Worm (Caenorhabditis elegans): ENCODE data around the gene dpf-1.

The dpf-1 gene

DNA sequence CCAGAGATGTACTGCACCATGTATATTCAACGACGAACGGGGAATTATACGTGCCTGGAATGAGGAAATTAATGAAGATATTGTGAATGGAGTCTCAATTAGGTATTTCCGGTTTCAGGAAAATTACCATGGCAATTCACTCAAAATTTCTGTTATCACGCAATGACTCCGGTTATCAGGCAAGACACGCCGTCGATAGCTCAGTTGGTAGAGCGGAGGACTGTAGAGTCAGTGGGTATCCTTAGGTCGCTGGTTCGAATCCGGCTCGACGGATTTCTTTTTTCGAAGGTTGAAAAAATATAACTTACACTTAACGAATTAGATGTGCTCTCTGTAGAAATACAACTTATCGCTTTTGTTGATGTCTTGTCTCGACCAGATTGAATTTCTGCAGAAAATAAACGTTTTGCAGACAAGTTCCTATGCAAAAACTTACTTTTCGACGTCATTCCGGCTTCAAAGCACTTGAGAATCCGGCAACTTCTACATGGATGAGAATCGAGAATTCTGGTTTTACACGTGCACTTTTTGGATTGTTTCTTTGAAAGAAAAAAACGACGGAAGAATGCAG, 9.5 kb downstream of the dpf-1 start:
- TF ChIP-seq M03D4.4 (tag; optimal IDR thresholded peaks at IDR 0.05) (no peak), cnd-1 (tag; optimal IDR thresholded peaks at IDR 0.05) (no peak), ces-1 (GFP tag; optimal IDR thresholded peaks at IDR 0.05) (no peak), hlh-1 (tag; optimal IDR thresholded peaks at IDR 0.05) (no peak), nhr-2 (tag; optimal IDR thresholded peaks at IDR 0.05) (no peak), mab-5 (tag; optimal IDR thresholded peaks at IDR 0.05) (no peak), mls-2 (tag; optimal IDR thresholded peaks at IDR 0.05) (no peak), tbx-8 (GFP tag; optimal IDR thresholded peaks at IDR 0.05) (no peak), ham-2 (GFP tag; optimal IDR thresholded peaks at IDR 0.05) (no peak), sem-2 (GFP tag; optimal IDR thresholded peaks at IDR 0.05) (no peak), mep-1 (tag; optimal IDR thresholded peaks at IDR 0.05) (no peak), lin-13 (tag; optimal IDR thresholded peaks at IDR 0.05) (no peak), bed-3 (GFP tag; optimal IDR thresholded peaks at IDR 0.05) (no peak), ztf-11 (tag; optimal IDR thresholded peaks at IDR 0.05) (no peak), unc-39 (tag; optimal IDR thresholded peaks at IDR 0.05) (no peak), snpc-4 (tag; optimal IDR thresholded peaks at IDR 0.05) (no peak)

DNA sequence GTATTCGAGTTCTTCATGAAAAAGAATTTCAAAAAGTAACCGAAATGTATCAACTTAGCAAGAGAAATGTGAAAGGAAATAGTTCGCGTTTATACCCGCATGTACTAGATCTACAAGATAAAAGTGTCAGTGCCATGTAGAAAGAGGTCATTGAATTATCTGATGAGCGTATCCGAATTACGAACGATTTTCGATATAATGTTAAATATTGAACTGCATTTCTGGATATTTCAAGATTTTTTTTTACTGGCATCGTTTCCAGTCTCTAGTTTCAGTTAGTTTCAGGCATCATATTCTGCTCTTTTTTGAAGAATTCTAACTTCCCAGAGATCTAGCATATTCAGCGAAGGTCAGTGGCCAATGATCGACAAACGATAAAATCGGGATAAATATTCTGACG, 10.2 kb downstream of the dpf-1 start, which contains the start of gene nhr-150:
TSS of gene nhr-150 (minus strand) at position 92 of the 400 bp plus-strand sequence.
- TF ChIP-seq ces-1 (GFP tag; optimal IDR thresholded peaks at IDR 0.05) (no peak), elt-1 (tag; optimal IDR thresholded peaks at IDR 0.05; ENCODE audit: borderline replicate concordance, insufficient read depth) (peak; percentile 61), sptf-1 (tag; optimal IDR thresholded peaks at IDR 0.05) (no peak), nhr-76 (tag; optimal IDR thresholded peaks at IDR 0.05) (no peak), sem-2 (GFP tag; optimal IDR thresholded peaks at IDR 0.05) (no peak), pha-4 (tag; optimal IDR thresholded peaks at IDR 0.05) (no peak), flh-1 (GFP tag; optimal IDR thresholded peaks at IDR 0.05) (no peak)

DNA sequence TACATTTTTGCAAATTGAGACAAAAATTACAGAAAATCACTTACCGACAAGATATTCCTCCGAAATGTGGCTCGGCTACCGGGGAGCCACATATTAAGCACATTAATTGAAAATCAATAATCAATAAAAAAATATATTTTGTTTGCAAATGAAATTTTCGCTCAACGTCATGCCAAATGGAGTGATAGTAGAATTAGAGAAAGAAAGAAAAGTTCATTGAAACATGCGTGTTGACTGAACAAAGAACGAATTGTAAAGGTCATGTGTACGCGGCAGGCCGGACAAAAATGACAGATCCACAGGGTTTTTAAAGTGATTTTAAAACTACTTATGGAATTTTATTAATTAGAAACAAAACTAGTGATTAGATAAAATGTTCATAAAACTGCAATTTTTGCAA, 12.4 kb downstream of the dpf-1 start:
- TF ChIP-seq sem-2 (GFP tag; optimal IDR thresholded peaks at IDR 0.05): no peak
- no peak for TF ChIP-seq ham-2 (GFP tag; optimal IDR thresholded peaks at IDR 0.05)
- no peak for TF ChIP-seq snpc-4 (tag; optimal IDR thresholded peaks at IDR 0.05)
- no peak for TF ChIP-seq pha-4 (tag; optimal IDR thresholded peaks at IDR 0.05)
- TF ChIP-seq bed-3 (GFP tag; optimal IDR thresholded peaks at IDR 0.05): no peak
- TF ChIP-seq mls-2 (tag; optimal IDR thresholded peaks at IDR 0.05): no peak
- no peak for TF ChIP-seq ceh-39 (tag; optimal IDR thresholded peaks at IDR 0.05)
- no peak for TF ChIP-seq unc-62 (GFP tag; optimal IDR thresholded peaks at IDR 0.05)
- TF ChIP-seq nhr-12 (tag; optimal IDR thresholded peaks at IDR 0.05): no peak
- TF ChIP-seq ztf-11 (tag; optimal IDR thresholded peaks at IDR 0.05): no peak
- TF ChIP-seq ceh-43 (GFP tag; optimal IDR thresholded peaks at IDR 0.05): no peak
- TF ChIP-seq flh-1 (GFP tag; optimal IDR thresholded peaks at IDR 0.05): no peak

DNA sequence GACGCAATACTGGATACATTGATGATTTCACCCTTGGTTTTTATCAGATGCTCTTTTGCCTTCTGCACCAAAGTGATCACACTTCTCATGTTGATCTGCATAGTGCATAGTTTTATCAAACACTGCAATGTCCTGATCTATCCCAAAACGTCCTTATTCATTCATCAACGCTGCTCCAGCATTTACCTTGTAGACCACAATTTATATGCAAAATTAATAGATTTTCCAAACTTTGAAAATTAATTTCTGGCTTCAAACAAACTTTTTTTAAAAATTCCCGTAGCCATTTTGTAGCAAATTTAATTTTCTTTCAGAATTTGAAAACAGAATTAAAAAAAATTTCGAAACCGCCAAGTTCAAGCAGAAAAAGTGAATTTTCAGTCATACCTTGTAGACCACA, 13.4 kb downstream of the dpf-1 start, which contains the start of gene C06B8.3:
TSS of gene C06B8.3 (minus strand) at position 101 of the 400 bp plus-strand sequence.
- TF ChIP-seq mls-2 (tag; optimal IDR thresholded peaks at IDR 0.05) (no peak), mep-1 (tag; optimal IDR thresholded peaks at IDR 0.05) (no peak), ces-1 (GFP tag; optimal IDR thresholded peaks at IDR 0.05) (no peak), ceh-43 (GFP tag; optimal IDR thresholded peaks at IDR 0.05) (no peak), flh-1 (GFP tag; optimal IDR thresholded peaks at IDR 0.05) (no peak), elt-3 (tag; optimal IDR thresholded peaks at IDR 0.05) (no peak)

DNA sequence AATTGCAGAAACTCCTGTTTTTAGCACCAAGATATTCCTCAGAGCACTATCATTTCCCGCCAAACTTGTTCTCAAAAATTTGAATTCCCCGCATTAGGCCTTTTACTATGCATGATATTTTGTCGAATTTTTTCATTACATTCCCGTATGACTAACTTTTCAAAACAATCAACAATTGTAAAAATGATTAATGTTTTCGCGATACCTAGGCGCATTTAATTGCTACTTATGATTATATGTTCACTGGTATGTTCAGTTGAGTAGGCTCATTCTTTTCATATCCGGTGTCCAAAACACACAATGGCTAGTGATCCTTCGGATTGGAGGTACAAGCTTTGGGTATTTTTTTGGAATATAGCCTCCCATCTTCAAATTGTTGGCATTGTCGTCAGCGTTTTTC, 16.6 kb downstream of the dpf-1 start, which contains the start of gene srw-21:
TSS of gene srw-21 (plus strand) at position 301 of the 400 bp plus-strand sequence.
- no peak for TF ChIP-seq mab-5 (tag; optimal IDR thresholded peaks at IDR 0.05)
- TF ChIP-seq snpc-4 (tag; optimal IDR thresholded peaks at IDR 0.05): no peak
- no peak for TF ChIP-seq lin-13 (tag; optimal IDR thresholded peaks at IDR 0.05)
- TF ChIP-seq pha-4 (tag; optimal IDR thresholded peaks at IDR 0.05): no peak
- TF ChIP-seq unc-62 (GFP tag; optimal IDR thresholded peaks at IDR 0.05): no peak
- no peak for TF ChIP-seq lin-32 (GFP tag; optimal IDR thresholded peaks at IDR 0.05)
- TF ChIP-seq tbx-8 (GFP tag; optimal IDR thresholded peaks at IDR 0.05): no peak
- TF ChIP-seq nhr-237 (tag; optimal IDR thresholded peaks at IDR 0.05): no peak
- TF ChIP-seq zip-8 (tag; optimal IDR thresholded peaks at IDR 0.05): no peak
- TF ChIP-seq flh-1 (GFP tag; optimal IDR thresholded peaks at IDR 0.05): no peak
- TF ChIP-seq ceh-83 (GFP tag; optimal IDR thresholded peaks at IDR 0.05): no peak
- no peak for TF ChIP-seq drap-1 (GFP tag; optimal IDR thresholded peaks at IDR 0.05)
- no peak for TF ChIP-seq nhr-12 (tag; optimal IDR thresholded peaks at IDR 0.05)
- TF ChIP-seq bed-3 (GFP tag; optimal IDR thresholded peaks at IDR 0.05): no peak
- no peak for TF ChIP-seq unc-39 (tag; optimal IDR thresholded peaks at IDR 0.05)
- no peak for TF ChIP-seq ces-1 (GFP tag; optimal IDR thresholded peaks at IDR 0.05)
- TF ChIP-seq mep-1 (tag; optimal IDR thresholded peaks at IDR 0.05): no peak
- TF ChIP-seq unc-120 (tag; optimal IDR thresholded peaks at IDR 0.05; ENCODE audit: poor library complexity, severe bottlenecking): no peak
- TF ChIP-seq blmp-1 (tag; optimal IDR thresholded peaks at IDR 0.05): no peak
- no peak for TF ChIP-seq hlh-1 (tag; optimal IDR thresholded peaks at IDR 0.05)
